Worm (Caenorhabditis elegans) whole organism, L2 larva: Measurements from ENCODE around the gene str-121.

Experiments used
- ceh-16 ChIP-seq: fragments of 150-350 bp; optimal IDR thresholded peaks from 2 replicates; lab custom pipeline; 2014; ENCODE audit warnings: missing biosample characterization, missing genetic modification characterization
- ceh-82 ChIP-seq: fragments of 150-350 bp; optimal IDR thresholded peaks from 2 replicates; lab custom pipeline; 2014; ENCODE audit warnings: missing biosample characterization, missing genetic modification characterization
- mbf-1 ChIP-seq: sonication (generic microtip); optimal IDR thresholded peaks from 2 replicates; lab custom pipeline; 2017; ENCODE audit warnings: missing biosample characterization, missing genetic modification characterization
- nhr-12 ChIP-seq: fragments of 150-350 bp; optimal IDR thresholded peaks from 2 replicates; lab custom pipeline; 2014; ENCODE audit warnings: missing biosample characterization, missing genetic modification characterization

DNA sequence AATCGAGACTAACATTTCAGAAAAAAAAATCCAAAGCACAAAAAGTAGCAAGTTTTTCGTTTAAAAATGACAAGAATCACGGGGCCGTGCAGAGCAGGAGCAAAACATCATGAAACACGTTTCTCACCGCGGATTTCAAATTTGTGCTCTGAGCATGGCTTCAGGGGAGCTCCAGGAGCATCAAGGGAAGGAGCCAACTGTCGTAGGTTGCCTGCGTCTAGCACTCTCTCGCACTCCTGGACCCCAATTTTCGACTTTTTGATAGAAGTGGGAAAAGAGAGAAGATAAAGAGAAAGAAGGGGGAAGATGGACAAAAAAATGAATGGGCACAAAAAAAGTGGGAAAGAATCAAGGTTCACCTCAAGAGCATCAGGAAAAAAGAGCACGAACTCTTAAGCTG lies 30.3 kb upstream of the str-121 start:
- no peak for TF ChIP-seq nhr-12 (tag; lab: Kevin White, UChicago)
- no peak for TF ChIP-seq ceh-82 (tag; lab: Kevin White, UChicago)
- TF ChIP-seq mbf-1 (tag; lab: Kevin White, UChicago), result no peak
- TF ChIP-seq ceh-16 (tag; lab: Kevin White, UChicago), result no peak
